Worm (Caenorhabditis elegans) whole organism, L1 larva: ENCODE results near the gene nhr-126.

Experiments used
- ceh-90 ChIP-seq: sonication (generic microtip); optimal IDR thresholded peaks from 2 replicates; lab custom pipeline; 2016; ENCODE audit warnings: missing genetic modification characterization, missing compliant biosample characterization
- dpl-1 ChIP-seq, 3 experiments: fragments of 150-350 bp in 2 of 3; sonication (generic microtip) in 1 of 3; optimal IDR thresholded peaks; 2 replicates each; lab custom pipeline; 2014 to 2017; ENCODE audit warnings: missing biosample characterization in 3 of 3, missing genetic modification characterization in 3 of 3, missing genetic modification reagents in 3 of 3
- hpl-2 ChIP-seq: fragments of 150-350 bp; optimal IDR thresholded peaks from 2 replicates; lab custom pipeline; 2014; ENCODE audit warnings: missing biosample characterization, missing genetic modification reagents, missing genetic modification characterization
- jun-1 ChIP-seq: fragments of 150-350 bp; optimal IDR thresholded peaks from 2 replicates; lab custom pipeline; 2014; ENCODE audit warnings: missing biosample characterization, missing genetic modification reagents, missing genetic modification characterization
- lin-13 ChIP-seq: fragments of 150-350 bp; optimal IDR thresholded peaks from 2 replicates; lab custom pipeline; 2014; ENCODE audit warnings: missing biosample characterization, missing genetic modification reagents, missing genetic modification characterization
- nhr-12 ChIP-seq: sonication (generic microtip); optimal IDR thresholded peaks from 2 replicates; lab custom pipeline; 2017; ENCODE audit warnings: missing biosample characterization, missing genetic modification characterization
- nhr-237 ChIP-seq: fragments of 150-350 bp; optimal IDR thresholded peaks from 2 replicates; lab custom pipeline; 2014; ENCODE audit warnings: missing biosample characterization, missing genetic modification characterization
- pqm-1 ChIP-seq: sonication (generic microtip); optimal IDR thresholded peaks from 3 replicates; lab custom pipeline; 2017; ENCODE audit warnings: missing biosample characterization, missing genetic modification characterization
- snpc-4 ChIP-seq: fragments of 150-350 bp; optimal IDR thresholded peaks from 2 replicates; lab custom pipeline; 2014; ENCODE audit warnings: missing biosample characterization, missing genetic modification characterization
- swsn-7 ChIP-seq: sonication (generic microtip); optimal IDR thresholded peaks from 2 replicates; lab custom pipeline; 2016; ENCODE audit warnings: missing genetic modification characterization, missing compliant biosample characterization
- tlp-1 ChIP-seq: fragments of 150-350 bp; optimal IDR thresholded peaks from 2 replicates; lab custom pipeline; 2014; ENCODE audit warnings: missing biosample characterization, missing genetic modification characterization
- zag-1 ChIP-seq: fragments of 150-350 bp; optimal IDR thresholded peaks from 2 replicates; lab custom pipeline; 2014; ENCODE audit warnings: missing biosample characterization, missing genetic modification characterization
- ztf-11 ChIP-seq, 2 experiments: sonication (generic microtip); optimal IDR thresholded peaks; 2 replicates each; lab custom pipeline; 2016 to 2017; ENCODE audit warnings: missing genetic modification characterization in 2 of 2, missing biosample characterization in 1 of 2, missing compliant biosample characterization in 1 of 2

DNA sequence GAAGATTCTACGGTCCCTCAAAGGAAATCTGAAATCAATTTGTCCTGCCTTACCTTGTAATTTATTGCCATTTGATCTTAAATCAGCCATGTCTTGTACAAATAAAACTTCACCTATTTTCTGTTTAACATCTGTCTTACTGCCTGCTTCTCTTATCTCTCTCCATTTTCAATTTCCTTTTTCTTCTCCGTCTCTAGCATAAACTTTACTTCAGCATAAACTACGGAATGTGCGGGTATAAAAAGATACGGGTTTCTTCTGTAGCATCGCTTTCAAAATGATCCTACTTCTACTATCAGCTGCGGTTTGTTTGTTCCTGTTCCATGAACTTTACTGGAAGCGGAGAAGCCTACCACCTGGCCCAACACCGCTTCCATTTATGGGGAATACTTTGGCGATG is 15.9 kb downstream of the nhr-126 start, which contains the start of gene cyp-33C5:
- TF ChIP-seq nhr-12 (tag; lab: Kevin White, UChicago) (no peak), snpc-4 (tag; lab: Kevin White, UChicago) (no peak), lin-13 (GFP tag; lab: Kevin White, UChicago) (no peak), dpl-1 (GFP tag; optimal IDR thresholded peaks at IDR 0.05; lab: Kevin White, UChicago) (no peak), nhr-237 (tag; lab: Kevin White, UChicago) (no peak), zag-1 (no peak), swsn-7 (tag; lab: Kevin White, UChicago) (no peak), jun-1 (tag; lab: Kevin White, UChicago) (no peak), hpl-2 (GFP tag; lab: Kevin White, UChicago) (no peak), pqm-1 (tag; lab: Kevin White, UChicago) (no peak), ztf-11 (tag; optimal IDR thresholded peaks at IDR 0.05; lab: Kevin White, UChicago) (no peak), tlp-1 (tag; lab: Kevin White, UChicago) (no peak), ceh-90 (no peak)
